Fruit fly (Drosophila melanogaster): Measurements from ENCODE around the gene Gr89a.

- TF ChIP-seq CG11902 (GFP tag; optimal IDR thresholded peaks at IDR 0.05) (peak; percentile 18), CG31627 (GFP tag; optimal IDR thresholded peaks at IDR 0.05) (no peak), eg (GFP tag; IDR thresholded peaks at IDR 0.05) (no peak; the same call in 2 of the 3 replicates), CG10669 (GFP tag; optimal IDR thresholded peaks at IDR 0.05) (no peak), pdm3 (GFP tag; optimal IDR thresholded peaks at IDR 0.05) (no peak), OdsH (GFP tag; optimal IDR thresholded peaks at IDR 0.05) (no peak), Eip93F (GFP tag; optimal IDR thresholded peaks at IDR 0.05) (no peak), CG34406 (GFP tag; optimal IDR thresholded peaks at IDR 0.05) (no peak), CG3919 (GFP tag; optimal IDR thresholded peaks at IDR 0.05) (no peak), Gug (GFP tag; IDR thresholded peaks at IDR 0.05) (no peak), CG16779 (tag; optimal IDR thresholded peaks at IDR 0.05) (no peak), CG11762 (GFP tag; optimal IDR thresholded peaks at IDR 0.05; ENCODE audit: insufficient read depth) (peak; percentile 3)
Measured at dm6 chr3R:16469501-16470263, 29.1 kb downstream of the Gr89a start, which contains the start of the genes CG42232 and CSN5.
